Worm (Caenorhabditis elegans): Measurements from ENCODE around the gene Y6E2A.10.
"Not testable (repeated sequence)": the region's sequence is repeated elsewhere in the genome, so short reads cannot be mapped to it uniquely, and the experiment has no call there.

Gene Y6E2A.10

DNA sequence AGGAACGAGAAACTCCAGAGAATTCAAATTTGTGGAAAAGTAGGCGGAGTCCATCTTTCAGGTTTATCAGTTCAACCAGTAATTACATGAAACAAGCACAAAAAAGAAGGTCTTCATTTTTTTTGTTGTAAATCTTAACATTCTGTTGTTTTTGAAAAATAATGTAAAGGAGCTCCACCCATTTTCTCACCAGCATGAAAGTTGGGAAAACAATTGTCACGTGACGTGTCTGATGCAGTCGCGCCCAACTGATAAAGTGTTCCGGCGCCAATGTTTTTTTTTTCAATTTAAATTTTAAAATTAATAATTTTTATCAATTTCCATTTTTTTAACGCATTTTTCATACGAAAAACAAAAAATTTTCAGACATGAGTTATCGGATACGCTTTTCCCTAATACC is 38.7 kb upstream of the Y6E2A.10 start, which contains the start of gene F57A10.4:
Gene F57A10.4 (plus strand): TSS at position 367 of the 400 bp plus-strand sequence.
- no peak for TF ChIP-seq dve-1 (tag; optimal IDR thresholded peaks at IDR 0.05; ENCODE audit: insufficient read depth)
- peak; percentile 56 for TF ChIP-seq unc-130 (GFP tag; optimal IDR thresholded peaks at IDR 0.05)

DNA sequence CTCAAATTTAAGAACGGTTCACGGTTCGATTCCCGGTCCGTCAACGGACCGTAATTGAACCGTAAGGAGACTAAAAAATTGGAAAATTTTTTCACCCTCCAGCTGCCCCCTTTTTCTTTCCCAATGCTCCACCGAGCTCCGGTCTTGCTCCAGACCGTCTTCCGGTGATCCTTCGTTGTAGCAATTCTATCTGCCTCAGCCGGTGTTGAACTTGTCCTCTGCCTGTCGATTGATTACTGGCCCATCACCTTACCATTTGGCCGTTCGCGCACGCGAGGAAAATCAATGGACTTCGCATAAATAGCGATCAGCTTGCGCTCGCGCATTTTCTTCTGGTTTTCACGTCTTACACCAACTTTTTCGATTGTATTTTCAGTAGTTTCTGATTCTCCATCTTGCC is 37.0 kb upstream of the Y6E2A.10 start:
- peak; percentile 80 for TF ChIP-seq ctbp-1 (GFP tag; IDR thresholded peaks at IDR 0.05)
- peak; percentile 82 for TF ChIP-seq lin-38 (GFP tag; IDR thresholded peaks at IDR 0.05)
- TF ChIP-seq snpc-1.2 (GFP tag; IDR thresholded peaks at IDR 0.05) = peak; percentile 86
- TF ChIP-seq dmd-8 (GFP tag; IDR thresholded peaks at IDR 0.05) = peak; percentile 94
- peak; percentile 72 for TF ChIP-seq php-3 (GFP tag; IDR thresholded peaks at IDR 0.05)
- peak; percentile 52; the same call in 1 of the 2 replicates for TF ChIP-seq ceh-20 (GFP tag; IDR thresholded peaks at IDR 0.05)
- TF ChIP-seq Y48G9A.11 (GFP tag; IDR thresholded peaks at IDR 0.05) = peak; percentile 75
- peak; percentile 92 for TF ChIP-seq egl-43 (GFP tag; IDR thresholded peaks at IDR 0.05)
- peak; percentile 81 for TF ChIP-seq D1046.2 (GFP tag; IDR thresholded peaks at IDR 0.05)
- TF ChIP-seq mdt-29 (GFP tag; IDR thresholded peaks at IDR 0.05) = peak; percentile 80
- peak; percentile 45; the same call in 1 of the 2 replicates for TF ChIP-seq madf-9 (GFP tag; conservative IDR thresholded peaks at IDR 0.05)
- TF ChIP-seq lim-7 (GFP tag; IDR thresholded peaks at IDR 0.05) = peak; percentile 95
- peak; percentile 84 for TF ChIP-seq pha-4 (GFP tag; IDR thresholded peaks at IDR 0.05)
- not testable (repeated sequence) for TF ChIP-seq pha-4 (tag; optimal IDR thresholded peaks at IDR 0.05)
- peak; percentile 68; the same call in 1 of the 2 replicates for TF ChIP-seq ceh-44 (GFP tag; IDR thresholded peaks at IDR 0.05)
- TF ChIP-seq Y105C5A.15 (GFP tag; IDR thresholded peaks at IDR 0.05) = peak; percentile 71; the same call in 1 of the 2 replicates
- peak; percentile 78; the same call in 1 of the 2 replicates for TF ChIP-seq Y75B8A.6 (GFP tag; IDR thresholded peaks at IDR 0.05)
- 0 out of 2 replicates have a peak, but pooled peaks have one; percentile 53 for TF ChIP-seq dmd-9 (GFP tag; IDR thresholded peaks at IDR 0.05)
- peak; percentile 64; the same call in 1 of the 2 replicates for TF ChIP-seq daf-8 (GFP tag; IDR thresholded peaks at IDR 0.05)
- TF ChIP-seq nhr-41 (GFP tag; IDR thresholded peaks at IDR 0.05) = peak; percentile 85
- TF ChIP-seq madf-5 (GFP tag; IDR thresholded peaks at IDR 0.05) = peak in 1 of 2 experiments; percentile 73; a peak in 1 of 4 replicates
- 0 out of 2 replicates have a peak, but pooled peaks have one; percentile 9 for TF ChIP-seq dmd-6 (GFP tag; IDR thresholded peaks at IDR 0.05)
- 0 out of 2 replicates have a peak, but pooled peaks have one; percentile 35 for TF ChIP-seq zip-11 (GFP tag; IDR thresholded peaks at IDR 0.05)
- TF ChIP-seq nhr-42 (GFP tag; IDR thresholded peaks at IDR 0.05) = peak; percentile 66
- TF ChIP-seq vab-7 (GFP tag; IDR thresholded peaks at IDR 0.05) = peak; percentile 77
- TF ChIP-seq lin-29 (GFP tag; IDR thresholded peaks at IDR 0.05) = peak; percentile 27; the same call in 1 of the 2 replicates
- TF ChIP-seq saeg-2 (GFP tag; IDR thresholded peaks at IDR 0.05) = peak; percentile 68; the same call in 1 of the 2 replicates
- TF ChIP-seq lin-1 (GFP tag; IDR thresholded peaks at IDR 0.05) = peak; percentile 66; the same call in 1 of the 2 replicates
- peak; percentile 55 for TF ChIP-seq set-16 (GFP tag; IDR thresholded peaks at IDR 0.05)
- 0 out of 2 replicates have a peak, but pooled peaks have one; percentile 13 for TF ChIP-seq ZK337.2 (GFP tag; IDR thresholded peaks at IDR 0.05)
- peak; percentile 71; the same call in 1 of the 2 replicates for TF ChIP-seq F44E2.7 (GFP tag; IDR thresholded peaks at IDR 0.05)
- TF ChIP-seq F49E8.2 (tag; optimal IDR thresholded peaks at IDR 0.05; ENCODE audit: borderline replicate concordance) = peak; percentile 12
- peak; percentile 95 for TF ChIP-seq F26F4.8 (GFP tag; conservative IDR thresholded peaks at IDR 0.05)
- peak; percentile 89 for TF ChIP-seq arid-1 (GFP tag; conservative IDR thresholded peaks at IDR 0.05)
- TF ChIP-seq T26A8.4 (GFP tag; IDR thresholded peaks at IDR 0.05) = peak; percentile 64; the same call in 1 of the 2 replicates

DNA sequence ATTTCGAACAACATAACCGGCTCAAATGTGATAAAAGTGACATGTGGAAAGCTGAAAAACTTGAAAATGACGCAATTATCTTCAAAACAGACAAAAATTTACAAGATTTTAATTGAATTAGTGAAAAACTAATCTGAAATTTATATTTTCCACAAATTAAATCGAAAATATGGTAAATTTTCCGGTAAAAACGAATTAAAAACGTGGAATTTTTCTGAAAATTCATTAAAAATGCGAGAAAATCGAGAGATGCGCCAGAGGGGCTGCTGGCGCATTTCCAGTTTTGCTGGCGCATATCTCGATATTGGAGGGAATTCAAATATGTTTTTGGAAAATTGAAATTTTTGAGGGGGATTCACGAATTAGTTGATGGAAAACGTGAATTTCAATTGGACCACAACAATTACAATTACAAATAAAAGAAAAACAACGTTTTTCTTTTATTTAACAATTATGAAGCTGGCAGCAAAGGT is 35.8 kb upstream of the Y6E2A.10 start, which contains the start of the genes haf-3 and F57A10.2:
Gene haf-3 (minus strand): TSS at position 51 of the 473 bp plus-strand sequence.
Gene F57A10.2 (plus strand): TSS at position 454 of the 473 bp plus-strand sequence.
- TF ChIP-seq R02D3.7 (tag; optimal IDR thresholded peaks at IDR 0.05) (no peak), nhr-11 (tag; optimal IDR thresholded peaks at IDR 0.05) (peak; percentile 79), php-3 (GFP tag; IDR thresholded peaks at IDR 0.05) (peak; percentile 68; the same call in 1 of the 2 replicates), ctbp-1 (GFP tag; IDR thresholded peaks at IDR 0.05) (peak; percentile 80; the same call in 1 of the 2 replicates), F26F4.8 (GFP tag; conservative IDR thresholded peaks at IDR 0.05) (no peak), nhr-77 (tag; optimal IDR thresholded peaks at IDR 0.05) (peak; percentile 90), nhr-28 (tag; optimal IDR thresholded peaks at IDR 0.05) (peak; percentile 73), nhr-10 (tag; optimal IDR thresholded peaks at IDR 0.05) (no peak), zip-2 (tag; optimal IDR thresholded peaks at IDR 0.05) (peak; percentile 76), nhr-102 (tag; optimal IDR thresholded peaks at IDR 0.05) (peak; percentile 92), nhr-41 (GFP tag; IDR thresholded peaks at IDR 0.05) (no peak), nhr-48 (tag; optimal IDR thresholded peaks at IDR 0.05) (peak; percentile 75), aha-1 (tag) (peak; percentile 76), fos-1 (tag; optimal IDR thresholded peaks at IDR 0.05) (no peak), ceh-32 (tag; optimal IDR thresholded peaks at IDR 0.05; ENCODE audit: poor library complexity) (peak; percentile 38), mep-1 (tag; optimal IDR thresholded peaks at IDR 0.05) (peak; percentile 94)

All from whole organism, L4 larva.